Fruit fly (Drosophila melanogaster): ENCODE data around the gene Ocrl.

DNA sequence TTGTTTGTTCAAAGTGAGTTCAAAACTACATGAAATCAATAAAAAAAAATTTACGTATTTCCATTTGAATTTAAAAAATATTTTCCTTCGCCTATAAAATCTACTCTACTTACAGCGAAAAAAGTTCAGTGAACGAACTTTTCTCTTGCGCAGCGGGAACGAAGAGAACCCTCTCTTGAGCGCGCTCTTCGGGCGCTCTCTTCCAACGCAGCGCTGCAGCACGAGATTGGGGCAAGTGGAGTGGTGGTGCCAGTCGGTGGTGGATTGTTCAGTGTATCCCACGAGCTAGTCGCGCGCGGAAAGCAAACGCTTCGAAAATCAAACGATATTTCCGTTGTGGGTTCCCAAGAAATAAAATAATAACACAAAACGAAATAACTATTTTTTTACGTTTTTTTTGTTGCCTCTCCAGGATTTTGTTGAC, 18.9 kb downstream of the Ocrl start, which contains the start of gene Hr4:
- TF ChIP-seq CG31627 (GFP tag; optimal IDR thresholded peaks at IDR 0.05) (no peak), CG16779 (tag; optimal IDR thresholded peaks at IDR 0.05) (peak; percentile 19), CG3032 (tag; optimal IDR thresholded peaks at IDR 0.05) (no peak), lz (GFP tag; optimal IDR thresholded peaks at IDR 0.05) (no peak), CG6163 (GFP tag; IDR thresholded peaks at IDR 0.05) (peak; percentile 28; the same call in 1 of the 3 replicates), CG11762 (GFP tag; optimal IDR thresholded peaks at IDR 0.05; ENCODE audit: insufficient read depth) (no peak), pdm3 (GFP tag; optimal IDR thresholded peaks at IDR 0.05) (no peak), CG6808 (GFP tag; optimal IDR thresholded peaks at IDR 0.05) (no peak), CG10631 (GFP tag; optimal IDR thresholded peaks at IDR 0.05) (no peak)

Data from whole organism, prepupa.